Worm (Caenorhabditis elegans) whole organism, L1 larva: ENCODE results near the gene ubc-24.

Experiments used
- C16A3.4 ChIP-seq: fragments of 150-350 bp; optimal IDR thresholded peaks from 2 replicates; lab custom pipeline; 2014; ENCODE audit warnings: missing biosample characterization, missing genetic modification characterization
- F16B12.6 ChIP-seq: fragments of 150-350 bp; optimal IDR thresholded peaks from 2 replicates; lab custom pipeline; 2014; ENCODE audit warnings: missing biosample characterization, missing genetic modification characterization
- aly-2 ChIP-seq: fragments of 150-350 bp; optimal IDR thresholded peaks from 2 replicates; lab custom pipeline; 2014; ENCODE audit warnings: missing biosample characterization, missing genetic modification characterization
- blmp-1 ChIP-seq: fragments of 150-350 bp; optimal IDR thresholded peaks from 2 replicates; lab custom pipeline; 2014; ENCODE audit warnings: missing biosample characterization, missing genetic modification characterization
- ceh-82 ChIP-seq, 3 experiments: fragments of 150-350 bp in 1 of 3; sonication (generic microtip) in 2 of 3; optimal IDR thresholded peaks; 2 replicates each; lab custom pipeline; 2014 to 2017; ENCODE audit warnings: missing biosample characterization in 3 of 3, missing genetic modification characterization in 3 of 3
- ceh-90 ChIP-seq: sonication (generic microtip); optimal IDR thresholded peaks from 2 replicates; lab custom pipeline; 2016; ENCODE audit warnings: missing genetic modification characterization, missing compliant biosample characterization
- dpl-1 ChIP-seq, 3 experiments: fragments of 150-350 bp in 2 of 3; sonication (generic microtip) in 1 of 3; optimal IDR thresholded peaks; 2 replicates each; lab custom pipeline; 2014 to 2017; ENCODE audit warnings: missing biosample characterization in 3 of 3, missing genetic modification characterization in 3 of 3, missing genetic modification reagents in 3 of 3
- dsc-1 ChIP-seq: sonication (generic microtip); optimal IDR thresholded peaks from 2 replicates; lab custom pipeline; 2016; ENCODE audit warnings: mild to moderate bottlenecking, missing genetic modification characterization, missing compliant biosample characterization
- egl-27 ChIP-seq, 2 experiments: fragments of 150-350 bp in 1 of 2; sonication (generic microtip); optimal IDR thresholded peaks; 3 replicates each; lab custom pipeline; 2017 to 2018; ENCODE audit warnings: missing biosample characterization in 2 of 2, missing genetic modification characterization in 2 of 2, missing genetic modification reagents in 2 of 2
- elt-2 ChIP-seq: sonication (generic microtip); optimal IDR thresholded peaks from 2 replicates; lab custom pipeline; 2016; ENCODE audit warnings: missing genetic modification characterization, mild to moderate bottlenecking, inconsistent platforms, missing compliant biosample characterization, missing genetic modification reagents
- ets-5 ChIP-seq: fragments of 200-800 bp; sonication (Bioruptor generic); IDR thresholded peaks from 2 replicates; pipeline ENCODE4 v1.3.6; 2022; ENCODE audit warnings: missing genetic modification characterization, missing compliant biosample characterization
- fkh-10 ChIP-seq: sonication (generic microtip); optimal IDR thresholded peaks from 2 replicates; lab custom pipeline; 2017; ENCODE audit warnings: missing biosample characterization, missing genetic modification reagents, missing genetic modification characterization
- fkh-4 ChIP-seq: sonication (generic microtip); optimal IDR thresholded peaks from 2 replicates; lab custom pipeline; 2016; ENCODE audit warnings: missing compliant biosample characterization, missing genetic modification characterization, borderline replicate concordance
- fkh-8 ChIP-seq: sonication (generic microtip); optimal IDR thresholded peaks from 2 replicates; lab custom pipeline; 2016; ENCODE audit warnings: mild to moderate bottlenecking, missing genetic modification characterization, missing compliant biosample characterization
- grh-1 ChIP-seq: fragments of 200-800 bp; sonication (Bioruptor generic); IDR thresholded peaks from 2 replicates; pipeline ENCODE4 v1.3.6; 2022; ENCODE audit warnings: missing genetic modification reagents, missing genetic modification characterization, missing compliant biosample characterization
- hpl-2 ChIP-seq: fragments of 150-350 bp; optimal IDR thresholded peaks from 2 replicates; lab custom pipeline; 2014; ENCODE audit warnings: missing biosample characterization, missing genetic modification reagents, missing genetic modification characterization
- lin-13 ChIP-seq: fragments of 150-350 bp; optimal IDR thresholded peaks from 2 replicates; lab custom pipeline; 2014; ENCODE audit warnings: missing biosample characterization, missing genetic modification reagents, missing genetic modification characterization
- lin-15B ChIP-seq: fragments of 150-350 bp; sonication (generic microtip); optimal IDR thresholded peaks from 3 replicates; lab custom pipeline; 2014; ENCODE audit warnings: missing biosample characterization, missing genetic modification characterization
- lin-35 ChIP-seq, 2 experiments: fragments of 150-350 bp; optimal IDR thresholded peaks; 2 replicates each; lab custom pipeline; 2014; ENCODE audit warnings: missing biosample characterization in 2 of 2, missing genetic modification characterization in 2 of 2, missing genetic modification reagents in 2 of 2
- lin-39 ChIP-seq: fragments of 150-350 bp; optimal IDR thresholded peaks from 2 replicates; lab custom pipeline; 2014; ENCODE audit warnings: missing biosample characterization, missing genetic modification reagents, missing genetic modification characterization
- lsy-2 ChIP-seq, 2 experiments: fragments of 150-350 bp; optimal IDR thresholded peaks; 2 replicates each; lab custom pipeline; 2014; ENCODE audit warnings: missing biosample characterization in 2 of 2, missing genetic modification characterization in 2 of 2
- mab-9 ChIP-seq: fragments of 200-800 bp; sonication (Bioruptor generic); IDR thresholded peaks from 2 replicates; pipeline ENCODE4 v1.3.6; 2022; ENCODE audit warnings: missing genetic modification reagents, missing genetic modification characterization, missing compliant biosample characterization
- mdl-1 ChIP-seq, 2 experiments: fragments of 150-350 bp; optimal IDR thresholded peaks; 2 replicates each; lab custom pipeline; 2014 to 2017; ENCODE audit warnings: missing biosample characterization in 2 of 2, missing genetic modification characterization in 2 of 2, inconsistent platforms in 1 of 2
- mef-2 ChIP-seq: fragments of 150-350 bp; optimal IDR thresholded peaks from 2 replicates; lab custom pipeline; 2014; ENCODE audit warnings: missing biosample characterization, missing genetic modification characterization
- nhr-12 ChIP-seq: sonication (generic microtip); optimal IDR thresholded peaks from 2 replicates; lab custom pipeline; 2017; ENCODE audit warnings: missing biosample characterization, missing genetic modification characterization
- nhr-19 ChIP-seq: fragments of 200-800 bp; sonication (Bioruptor generic); conservative IDR thresholded peaks from 2 replicates; pipeline ENCODE4 v1.3.6; 2022; ENCODE audit warnings: missing genetic modification characterization, missing compliant biosample characterization
- nhr-20 ChIP-seq: sonication (generic microtip); optimal IDR thresholded peaks from 2 replicates; lab custom pipeline; 2016; ENCODE audit warnings: mild to moderate bottlenecking, missing genetic modification characterization, missing compliant biosample characterization
- nhr-28 ChIP-seq: fragments of 150-350 bp; optimal IDR thresholded peaks from 2 replicates; lab custom pipeline; 2014; ENCODE audit warnings: missing biosample characterization, missing genetic modification characterization
- nhr-71 ChIP-seq: sonication (generic microtip); optimal IDR thresholded peaks from 2 replicates; lab custom pipeline; 2016; ENCODE audit warnings: mild to moderate bottlenecking, missing genetic modification characterization, moderate library complexity, missing compliant biosample characterization
- nhr-77 ChIP-seq: fragments of 150-350 bp; optimal IDR thresholded peaks from 2 replicates; lab custom pipeline; 2014; ENCODE audit warnings: missing biosample characterization, missing genetic modification characterization
- nhr-84 ChIP-seq: sonication (generic microtip); optimal IDR thresholded peaks from 2 replicates; lab custom pipeline; 2017; ENCODE audit warnings: missing biosample characterization, missing genetic modification characterization
- nhr-90 ChIP-seq: sonication (generic microtip); optimal IDR thresholded peaks from 2 replicates; lab custom pipeline; 2016; ENCODE audit warnings: mild to moderate bottlenecking, missing genetic modification characterization, missing compliant biosample characterization; ENCODE audit not compliant: poor library complexity
- pag-3 ChIP-seq: sonication (generic microtip); optimal IDR thresholded peaks from 2 replicates; lab custom pipeline; 2017; ENCODE audit warnings: missing genetic modification characterization, mild to moderate bottlenecking, missing compliant biosample characterization, antibody characterized with exemption, borderline replicate concordance; ENCODE audit not compliant: insufficient read depth
- pax-3 ChIP-seq: fragments of 200-800 bp; sonication (Bioruptor generic); optimal IDR thresholded peaks from 2 replicates; lab custom pipeline; 2018; ENCODE audit warnings: mild to moderate bottlenecking, missing genetic modification characterization, moderate library complexity, missing compliant biosample characterization
- pqm-1 ChIP-seq: sonication (generic microtip); optimal IDR thresholded peaks from 3 replicates; lab custom pipeline; 2017; ENCODE audit warnings: missing biosample characterization, missing genetic modification characterization
- rnt-1 ChIP-seq: sonication (generic microtip); optimal IDR thresholded peaks from 2 replicates; lab custom pipeline; 2016; ENCODE audit warnings: mild to moderate bottlenecking, missing genetic modification characterization, moderate library complexity, missing compliant biosample characterization
- skn-1 ChIP-seq: fragments of 150-350 bp; optimal IDR thresholded peaks from 2 replicates; lab custom pipeline; 2014; ENCODE audit warnings: missing biosample characterization, missing genetic modification characterization
- sox-4 ChIP-seq: sonication (generic microtip); optimal IDR thresholded peaks from 2 replicates; lab custom pipeline; 2016; ENCODE audit warnings: missing genetic modification characterization, missing compliant biosample characterization
- sptf-1 ChIP-seq: fragments of 150-350 bp; optimal IDR thresholded peaks from 2 replicates; lab custom pipeline; 2014; ENCODE audit warnings: missing biosample characterization, missing genetic modification characterization
- unc-86 ChIP-seq: sonication (generic microtip); optimal IDR thresholded peaks from 2 replicates; lab custom pipeline; 2016; ENCODE audit warnings: missing genetic modification characterization, missing compliant biosample characterization
- vab-15 ChIP-seq: sonication (generic microtip); optimal IDR thresholded peaks from 2 replicates; lab custom pipeline; 2017; ENCODE audit warnings: missing genotype, mild to moderate bottlenecking, missing genetic modification characterization, missing compliant biosample characterization
- zip-4 ChIP-seq: fragments of 200-800 bp; sonication (Bioruptor generic); optimal IDR thresholded peaks from 2 replicates; lab custom pipeline; 2018; ENCODE audit warnings: mild to moderate bottlenecking, missing genetic modification characterization, moderate library complexity, missing compliant biosample characterization

The ubc-24 gene

ce11 chrII:8369059-8369458 is 36.3 kb upstream of the ubc-24 start, which contains the start of gene amt-3:
TSS of gene amt-3 (minus strand) at chrII:8369159.
- TF ChIP-seq fkh-4 (tag; lab: Kevin White, UChicago) (no peak), hpl-2 (no peak), nhr-71 (no peak), aly-2 (tag; lab: Kevin White, UChicago) (no peak), pqm-1 (tag; lab: Kevin White, UChicago) (no peak), nhr-12 (tag; lab: Kevin White, UChicago) (no peak), lin-15B (tag; lab: Kevin White, UChicago) (no peak), sptf-1 (no peak)

- TF ChIP-seq zip-4 (GFP tag; lab: Kevin White, UChicago) (no peak), vab-15 (tag; lab: Kevin White, UChicago) (no peak), F16B12.6 (tag; lab: Kevin White, UChicago) (no peak), pqm-1 (tag; lab: Kevin White, UChicago) (no peak), nhr-20 (no peak), skn-1 (tag; lab: Kevin White, UChicago) (no peak), pax-3 (no peak)
Observed at ce11 chrII:8370194-8370593, 35.2 kb upstream of the ubc-24 start.

ce11 chrII:8377722-8378121 is 27.7 kb upstream of the ubc-24 start:
- TF ChIP-seq pqm-1 (tag; lab: Kevin White, UChicago) (no peak), nhr-28 (tag; lab: Kevin White, UChicago) (no peak), nhr-77 (tag; lab: Kevin White, UChicago) (no peak), fkh-10 (GFP tag; lab: Kevin White, UChicago) (no peak), F16B12.6 (tag; lab: Kevin White, UChicago) (no peak), grh-1 (GFP tag; lab: Robert Waterston, UW) (no peak), ets-5 (no peak)

- TF ChIP-seq unc-86 (no peak), mab-9 (GFP tag; lab: Robert Waterston, UW) (no peak), nhr-19 (GFP tag; lab: Robert Waterston, UW) (no peak), egl-27 (tag; optimal IDR thresholded peaks at IDR 0.05; lab: Kevin White, UChicago) (no peak), blmp-1 (peak; percentile 18)
Observed at ce11 chrII:8380188-8380587, 25.2 kb upstream of the ubc-24 start.

- TF ChIP-seq nhr-77 (tag; lab: Kevin White, UChicago) (no peak), ceh-90 (no peak), elt-2 (no peak)
- TF ChIP-seq, all 84 proteins: peak for 0
Observed at ce11 chrII:8381197-8381596, 24.2 kb upstream of the ubc-24 start, which contains the start of gene F49E12.12. TSS of gene F49E12.12 (plus strand) at chrII:8381497.

ce11 chrII:8382880-8383279 is 22.5 kb upstream of the ubc-24 start:
- TF ChIP-seq ceh-82 (tag; optimal IDR thresholded peaks at IDR 0.05; lab: Kevin White, UChicago) (no peak), pag-3 (no peak), rnt-1 (tag; lab: Kevin White, UChicago) (no peak), mef-2 (tag; lab: Kevin White, UChicago) (no peak), pax-3 (peak; percentile 2), dpl-1 (GFP tag; optimal IDR thresholded peaks at IDR 0.05; lab: Kevin White, UChicago) (no peak), C16A3.4 (tag; lab: Kevin White, UChicago) (no peak), nhr-90 (tag; lab: Kevin White, UChicago) (peak; percentile 59), ceh-90 (no peak), lin-35 (GFP tag; optimal IDR thresholded peaks at IDR 0.05; lab: Kevin White, UChicago) (peak in 1 of 2 experiments; percentile 61), lin-39 (tag; lab: Kevin White, UChicago) (no peak), lsy-2 (tag; optimal IDR thresholded peaks at IDR 0.05; lab: Kevin White, UChicago) (peak in 1 of 2 experiments; percentile 29), nhr-84 (tag; lab: Kevin White, UChicago) (no peak), mab-9 (GFP tag; lab: Robert Waterston, UW) (no peak), sox-4 (tag; lab: Kevin White, UChicago) (no peak), unc-86 (no peak), F16B12.6 (tag; lab: Kevin White, UChicago) (no peak), nhr-71 (peak; percentile 68), fkh-10 (GFP tag; lab: Kevin White, UChicago) (no peak), fkh-8 (tag; lab: Kevin White, UChicago) (no peak), mdl-1 (tag; optimal IDR thresholded peaks at IDR 0.05; lab: Kevin White, UChicago) (peak in 1 of 2 experiments; percentile 35), dsc-1 (tag; lab: Kevin White, UChicago) (no peak), lin-13 (GFP tag; lab: Kevin White, UChicago) (no peak), nhr-19 (GFP tag; lab: Robert Waterston, UW) (peak; percentile 38)
